Fruit fly (Drosophila melanogaster) Kc167 (cell line): ENCODE measurements around the gene ninaC.

Experiments used
- Myc ChIP-seq: fragments of >200 bp; optimal IDR thresholded peaks from 2 replicates; lab custom pipeline; 2017; ENCODE audit warnings: missing external identifiers
- Sin3A ChIP-seq: fragments of >200 bp; optimal IDR thresholded peaks from 2 replicates; lab custom pipeline; 2018; ENCODE audit warnings: missing external identifiers
- h ChIP-seq: fragments of >200 bp; optimal IDR thresholded peaks from 3 replicates; lab custom pipeline; 2018; ENCODE audit warnings: missing external identifiers
- insv ChIP-seq: fragments of >200 bp; optimal IDR thresholded peaks from 3 replicates; lab custom pipeline; 2018; ENCODE audit warnings: missing external identifiers
- psq ChIP-seq: fragments of >200 bp; optimal IDR thresholded peaks from 2 replicates; lab custom pipeline; 2017; ENCODE audit warnings: missing external identifiers
- ttk ChIP-seq: sonication (Bioruptor generic); optimal IDR thresholded peaks from 2 replicates; lab custom pipeline; 2017; ENCODE audit warnings: missing external identifiers

ninaC gene

dm6 chr2L:7377402-7377801 is at the start of gene ninaC:
Gene ninaC (plus strand): TSS chr2L:7377702.
- TF ChIP-seq h (lab: Kevin White, UChicago): no peak
- TF ChIP-seq ttk (lab: Kevin White, UChicago): no peak
- no peak for TF ChIP-seq Myc (lab: Kevin White, UChicago)
- TF ChIP-seq insv (lab: Kevin White, UChicago): no peak
- no peak for TF ChIP-seq psq (lab: Kevin White, UChicago)
- no peak for TF ChIP-seq Sin3A (lab: Kevin White, UChicago)

- TF ChIP-seq Myc (lab: Kevin White, UChicago): no peak
- TF ChIP-seq Sin3A (lab: Kevin White, UChicago): no peak
- TF ChIP-seq h (lab: Kevin White, UChicago): no peak
- no peak for TF ChIP-seq psq (lab: Kevin White, UChicago)
- TF ChIP-seq insv (lab: Kevin White, UChicago): no peak
- no peak for TF ChIP-seq ttk (lab: Kevin White, UChicago)
Observed at dm6 chr2L:7332780-7333179, 44.7 kb upstream of the ninaC start.

DNA sequence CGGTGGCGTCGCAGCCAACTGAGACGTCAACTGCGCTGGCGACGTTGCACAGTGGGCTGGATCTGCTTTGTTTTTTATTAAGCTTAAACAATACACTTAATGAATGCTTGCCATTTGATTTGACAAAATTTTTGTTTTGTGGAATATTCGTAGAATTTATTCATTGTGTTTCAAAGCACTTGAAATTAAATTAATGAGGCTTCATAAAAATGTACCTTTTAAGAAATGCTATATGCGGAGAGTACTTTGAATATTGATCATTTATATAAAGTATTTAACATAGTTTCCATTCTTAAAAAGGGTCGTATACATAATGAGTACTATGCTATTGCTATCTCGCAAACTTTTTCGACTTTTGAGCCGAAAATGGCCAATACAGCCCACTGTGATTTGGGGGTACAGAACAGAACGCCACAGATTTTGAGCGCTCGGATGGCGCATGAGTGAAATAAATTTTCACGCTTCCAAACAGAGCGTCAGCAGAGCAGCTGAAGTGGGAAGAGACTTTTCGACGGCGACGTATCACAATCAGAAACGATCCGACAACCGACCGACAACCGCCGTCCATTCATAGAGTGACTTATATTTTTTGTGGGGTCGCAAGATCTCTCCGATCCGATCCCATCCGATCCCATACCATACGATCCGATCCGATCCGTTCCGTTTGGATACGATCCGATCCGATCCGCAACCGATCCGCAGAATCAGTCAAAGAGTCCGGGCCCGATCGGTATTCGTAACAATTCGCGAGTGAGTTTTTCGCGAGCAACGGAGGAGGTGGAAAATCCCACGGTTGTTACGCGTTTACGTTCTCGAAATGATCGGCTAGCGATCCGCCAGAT is 44.1 kb upstream of the ninaC start, which contains the start of gene Wnt6:
Wnt6 (plus strand) TSS at position 531 of the 842 bp plus-strand sequence.
- no peak for TF ChIP-seq psq (lab: Kevin White, UChicago)
- no peak for TF ChIP-seq Myc (lab: Kevin White, UChicago)
- TF ChIP-seq insv (lab: Kevin White, UChicago): no peak
- no peak for TF ChIP-seq h (lab: Kevin White, UChicago)
- no peak for TF ChIP-seq Sin3A (lab: Kevin White, UChicago)
- no peak for TF ChIP-seq ttk (lab: Kevin White, UChicago)

DNA sequence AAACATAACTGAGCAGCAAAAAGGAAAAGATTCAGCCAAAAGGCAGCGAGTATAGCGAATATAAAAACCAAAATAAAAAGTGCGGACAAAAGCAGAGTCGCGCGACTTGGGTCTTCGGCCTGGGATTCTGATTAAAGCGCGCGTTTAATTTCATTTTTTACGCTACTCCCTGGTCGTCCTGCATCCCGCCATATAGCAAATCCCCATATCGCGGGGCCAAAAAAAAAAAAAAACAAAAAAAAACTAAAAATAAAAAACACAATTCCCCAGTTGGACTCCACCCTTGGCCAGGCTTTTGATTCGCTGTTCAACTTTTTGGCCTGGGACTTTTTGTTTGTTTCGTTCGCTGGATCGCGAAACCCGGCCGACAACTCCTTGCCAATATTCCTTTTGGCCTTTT is 43.3 kb upstream of the ninaC start:
- no peak for TF ChIP-seq Myc (lab: Kevin White, UChicago)
- no peak for TF ChIP-seq Sin3A (lab: Kevin White, UChicago)
- TF ChIP-seq h (lab: Kevin White, UChicago): no peak
- TF ChIP-seq ttk (lab: Kevin White, UChicago): no peak
- no peak for TF ChIP-seq psq (lab: Kevin White, UChicago)
- no peak for TF ChIP-seq insv (lab: Kevin White, UChicago)

- TF ChIP-seq Sin3A (lab: Kevin White, UChicago) (no peak), insv (lab: Kevin White, UChicago) (no peak), Myc (lab: Kevin White, UChicago) (no peak), ttk (lab: Kevin White, UChicago) (no peak), h (lab: Kevin White, UChicago) (no peak), psq (lab: Kevin White, UChicago) (no peak)
Observed at dm6 chr2L:7339392-7340014, 38.0 kb upstream of the ninaC start.

- TF ChIP-seq ttk (lab: Kevin White, UChicago) (no peak), h (lab: Kevin White, UChicago) (no peak), psq (lab: Kevin White, UChicago) (no peak), Sin3A (lab: Kevin White, UChicago) (no peak), insv (lab: Kevin White, UChicago) (no peak), Myc (lab: Kevin White, UChicago) (no peak)
Observed at dm6 chr2L:7340139-7340538, 37.4 kb upstream of the ninaC start.

DNA sequence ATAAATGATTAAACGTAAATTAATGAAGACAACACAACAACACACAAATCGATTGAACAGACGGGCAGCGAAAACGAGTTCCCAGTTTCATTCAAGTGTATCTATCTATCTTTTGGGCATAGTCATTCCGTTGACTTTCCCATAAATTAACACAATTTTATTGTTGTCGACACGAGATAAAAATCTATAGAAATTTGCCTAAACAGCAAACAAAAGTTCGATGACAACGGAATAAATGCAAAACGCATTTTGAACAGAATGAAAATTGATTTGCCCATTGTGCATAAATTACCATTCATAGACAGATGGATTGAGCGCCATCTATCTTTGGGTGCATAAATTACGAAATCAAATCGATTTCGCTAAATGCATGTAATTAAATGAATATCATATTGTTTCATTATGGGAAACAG is 24.7 kb upstream of the ninaC start:
- no peak for TF ChIP-seq h (lab: Kevin White, UChicago)
- TF ChIP-seq insv (lab: Kevin White, UChicago): no peak
- TF ChIP-seq Myc (lab: Kevin White, UChicago): no peak
- TF ChIP-seq Sin3A (lab: Kevin White, UChicago): no peak
- TF ChIP-seq psq (lab: Kevin White, UChicago): no peak
- no peak for TF ChIP-seq ttk (lab: Kevin White, UChicago)

- TF ChIP-seq ttk (lab: Kevin White, UChicago): no peak
- no peak for TF ChIP-seq Sin3A (lab: Kevin White, UChicago)
- TF ChIP-seq Myc (lab: Kevin White, UChicago): no peak
- TF ChIP-seq insv (lab: Kevin White, UChicago): no peak
- no peak for TF ChIP-seq h (lab: Kevin White, UChicago)
- TF ChIP-seq psq (lab: Kevin White, UChicago): no peak
Observed at dm6 chr2L:7358008-7358582, 19.4 kb upstream of the ninaC start.

DNA sequence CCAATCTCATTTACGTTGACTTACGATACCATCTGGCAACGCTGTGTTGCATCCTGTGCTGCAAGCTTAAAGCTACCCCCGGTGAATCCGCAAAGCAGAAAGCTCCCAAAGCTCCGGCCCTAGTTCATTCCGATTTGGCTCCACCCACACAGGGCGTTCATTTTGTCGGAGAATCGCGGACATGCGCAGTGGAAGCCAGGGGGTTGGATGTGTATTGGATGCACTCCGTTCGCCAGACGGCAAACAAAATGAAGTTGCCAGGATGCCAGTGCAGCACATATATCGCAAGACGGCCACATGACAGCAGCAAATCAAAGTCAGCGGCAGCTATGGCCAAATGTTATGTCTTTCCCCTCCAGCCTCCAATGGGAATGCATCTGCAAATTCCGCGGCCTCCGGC is 18.7 kb upstream of the ninaC start:
- TF ChIP-seq psq (lab: Kevin White, UChicago): no peak

dm6 chr2L:7363079-7363478 is 14.4 kb upstream of the ninaC start, which contains the start of gene Wnt10:
Gene Wnt10 (plus strand): TSS chr2L:7363379.
- TF ChIP-seq ttk (lab: Kevin White, UChicago): no peak
- TF ChIP-seq Sin3A (lab: Kevin White, UChicago): no peak
- no peak for TF ChIP-seq insv (lab: Kevin White, UChicago)
- TF ChIP-seq psq (lab: Kevin White, UChicago): no peak
- no peak for TF ChIP-seq h (lab: Kevin White, UChicago)
- TF ChIP-seq Myc (lab: Kevin White, UChicago): no peak

- TF ChIP-seq psq (lab: Kevin White, UChicago) (no peak), h (lab: Kevin White, UChicago) (no peak), ttk (lab: Kevin White, UChicago) (no peak), insv (lab: Kevin White, UChicago) (no peak), Myc (lab: Kevin White, UChicago) (no peak), Sin3A (lab: Kevin White, UChicago) (no peak)
Observed at dm6 chr2L:7376157-7376556, 1.3 kb upstream of the ninaC start.
